Worm (Caenorhabditis elegans) whole organism, late embryonic: ENCODE results near the gene ZC204.13.

ENCODE experiments used
- K02D7.2 ChIP-seq: sonication (generic microtip); optimal IDR thresholded peaks from 2 replicates; lab custom pipeline; 2017; ENCODE audit warnings: mild to moderate bottlenecking, missing genetic modification characterization, missing compliant biosample characterization
- K09A11.1 ChIP-seq: sonication (generic microtip); optimal IDR thresholded peaks from 2 replicates; lab custom pipeline; 2017; ENCODE audit warnings: antibody characterized with exemption, mild to moderate bottlenecking, missing genetic modification characterization, missing compliant biosample characterization; ENCODE audit not compliant: insufficient read depth
- ama-1 ChIP-seq: fragments of 150-350 bp; optimal IDR thresholded peaks from 2 replicates; lab custom pipeline; 2014
- ceh-14 ChIP-seq: sonication (generic microtip); optimal IDR thresholded peaks from 2 replicates; lab custom pipeline; 2016; ENCODE audit warnings: missing genotype, missing genetic modification characterization, missing compliant biosample characterization
- dve-1 ChIP-seq: sonication (generic microtip); optimal IDR thresholded peaks from 2 replicates; lab custom pipeline; 2017; ENCODE audit warnings: antibody characterized with exemption, mild to moderate bottlenecking, missing genetic modification characterization, missing compliant biosample characterization
- elt-2 ChIP-seq: sonication (generic microtip); optimal IDR thresholded peaks from 2 replicates; lab custom pipeline; 2016; ENCODE audit warnings: missing genetic modification reagents, missing genetic modification characterization, missing compliant biosample characterization
- fkh-6 ChIP-seq: sonication (generic microtip); optimal IDR thresholded peaks from 2 replicates; lab custom pipeline; 2016; ENCODE audit warnings: missing genetic modification characterization, missing compliant biosample characterization
- mec-3 ChIP-seq: sonication (generic microtip); optimal IDR thresholded peaks from 2 replicates; lab custom pipeline; 2016; ENCODE audit warnings: borderline replicate concordance, missing genetic modification characterization, missing compliant biosample characterization
- nfya-1 ChIP-seq: sonication (generic microtip); optimal IDR thresholded peaks from 2 replicates; lab custom pipeline; 2017; ENCODE audit warnings: missing genetic modification characterization, mild to moderate bottlenecking, missing compliant biosample characterization, antibody characterized with exemption, moderate library complexity
- npax-4 ChIP-seq: sonication (generic microtip); optimal IDR thresholded peaks from 2 replicates; lab custom pipeline; 2016; ENCODE audit warnings: missing genetic modification characterization, missing compliant biosample characterization
- pha-4 ChIP-seq: fragments of 150-350 bp; optimal IDR thresholded peaks from 2 replicates; lab custom pipeline; 2018; ENCODE audit warnings: missing biosample characterization, missing genetic modification reagents, missing genetic modification characterization

ce11 chrII:1618948-1619347 is 41.8 kb downstream of the ZC204.13 start, which contains the start of gene fbxa-166:
- TF ChIP-seq fkh-6 (no peak), K09A11.1 (tag; lab: Kevin White, UChicago) (no peak), pha-4 (no peak), ceh-14 (tag; lab: Kevin White, UChicago) (no peak), K02D7.2 (tag; lab: Kevin White, UChicago) (no peak), mec-3 (tag; lab: Kevin White, UChicago) (no peak), elt-2 (tag; lab: Kevin White, UChicago) (no peak), nfya-1 (no peak), dve-1 (tag; lab: Kevin White, UChicago) (no peak), ama-1 (lab: Kevin White, UChicago) (no peak), npax-4 (no peak)
